Worm (Caenorhabditis elegans) whole organism, L1 larva: Measurements from ENCODE around the gene C45B11.6.

ENCODE experiments used
- C16A3.4 ChIP-seq: fragments of 150-350 bp; optimal IDR thresholded peaks from 2 replicates; lab custom pipeline; 2014; ENCODE audit warnings: missing biosample characterization, missing genetic modification characterization
- F16B12.6 ChIP-seq: fragments of 150-350 bp; optimal IDR thresholded peaks from 2 replicates; lab custom pipeline; 2014; ENCODE audit warnings: missing biosample characterization, missing genetic modification characterization
- Y116A8C.19 ChIP-seq: sonication (generic microtip); optimal IDR thresholded peaks from 2 replicates; lab custom pipeline; 2016; ENCODE audit warnings: missing compliant biosample characterization, missing genetic modification characterization, borderline replicate concordance
- ama-1 ChIP-seq: fragments of 150-350 bp; optimal IDR thresholded peaks from 2 replicates; lab custom pipeline; 2014
- blmp-1 ChIP-seq: fragments of 150-350 bp; optimal IDR thresholded peaks from 2 replicates; lab custom pipeline; 2014; ENCODE audit warnings: missing biosample characterization, missing genetic modification characterization
- ceh-63 ChIP-seq: fragments of 200-800 bp; sonication (Bioruptor generic); optimal IDR thresholded peaks from 2 replicates; lab custom pipeline; 2018; ENCODE audit warnings: mild to moderate bottlenecking, missing genetic modification characterization, missing compliant biosample characterization
- ces-1 ChIP-seq: fragments of 150-350 bp; optimal IDR thresholded peaks from 2 replicates; lab custom pipeline; 2014; ENCODE audit warnings: missing biosample characterization, missing genetic modification reagents, missing genetic modification characterization
- dpl-1 ChIP-seq, 3 experiments: fragments of 150-350 bp in 2 of 3; sonication (generic microtip) in 1 of 3; optimal IDR thresholded peaks; 2 replicates each; lab custom pipeline; 2014 to 2017; ENCODE audit warnings: missing biosample characterization in 3 of 3, missing genetic modification characterization in 3 of 3, missing genetic modification reagents in 3 of 3
- dsc-1 ChIP-seq: sonication (generic microtip); optimal IDR thresholded peaks from 2 replicates; lab custom pipeline; 2016; ENCODE audit warnings: mild to moderate bottlenecking, missing genetic modification characterization, missing compliant biosample characterization
- efl-1 ChIP-seq, 4 experiments: fragments of 150-350 bp; optimal IDR thresholded peaks in 3 of 4; peaks in 1 of 4; 1 replicate in 1 of 4; 2 replicates in 3 of 4; lab custom pipeline; 2014; ENCODE audit warnings: missing biosample characterization in 2 of 4, missing genetic modification characterization in 2 of 4, missing genetic modification reagents in 2 of 4
- egl-13 ChIP-seq: sonication (generic microtip); optimal IDR thresholded peaks from 2 replicates; lab custom pipeline; 2016; ENCODE audit warnings: missing genotype, missing genetic modification reagents, missing genetic modification characterization, missing compliant biosample characterization
- egl-27 ChIP-seq, 2 experiments: fragments of 150-350 bp in 1 of 2; sonication (generic microtip); optimal IDR thresholded peaks; 3 replicates each; lab custom pipeline; 2017 to 2018; ENCODE audit warnings: missing biosample characterization in 2 of 2, missing genetic modification characterization in 2 of 2, missing genetic modification reagents in 2 of 2
- elt-2 ChIP-seq: sonication (generic microtip); optimal IDR thresholded peaks from 2 replicates; lab custom pipeline; 2016; ENCODE audit warnings: missing genetic modification characterization, mild to moderate bottlenecking, inconsistent platforms, missing compliant biosample characterization, missing genetic modification reagents
- ets-5 ChIP-seq: fragments of 200-800 bp; sonication (Bioruptor generic); IDR thresholded peaks from 2 replicates; pipeline ENCODE4 v1.3.6; 2022; ENCODE audit warnings: missing genetic modification characterization, missing compliant biosample characterization
- fkh-4 ChIP-seq: sonication (generic microtip); optimal IDR thresholded peaks from 2 replicates; lab custom pipeline; 2016; ENCODE audit warnings: missing compliant biosample characterization, missing genetic modification characterization, borderline replicate concordance
- fkh-8 ChIP-seq: sonication (generic microtip); optimal IDR thresholded peaks from 2 replicates; lab custom pipeline; 2016; ENCODE audit warnings: mild to moderate bottlenecking, missing genetic modification characterization, missing compliant biosample characterization
- fos-1 ChIP-seq: fragments of 150-350 bp; optimal IDR thresholded peaks from 2 replicates; lab custom pipeline; 2014; ENCODE audit warnings: missing biosample characterization, missing genetic modification characterization
- hpl-2 ChIP-seq: fragments of 150-350 bp; optimal IDR thresholded peaks from 2 replicates; lab custom pipeline; 2014; ENCODE audit warnings: missing biosample characterization, missing genetic modification reagents, missing genetic modification characterization
- jun-1 ChIP-seq: fragments of 150-350 bp; optimal IDR thresholded peaks from 2 replicates; lab custom pipeline; 2014; ENCODE audit warnings: missing biosample characterization, missing genetic modification reagents, missing genetic modification characterization
- lin-13 ChIP-seq: fragments of 150-350 bp; optimal IDR thresholded peaks from 2 replicates; lab custom pipeline; 2014; ENCODE audit warnings: missing biosample characterization, missing genetic modification reagents, missing genetic modification characterization
- lin-14 ChIP-seq: fragments of 200-800 bp; sonication (Bioruptor generic); optimal IDR thresholded peaks from 2 replicates; lab custom pipeline; 2018; ENCODE audit warnings: mild to moderate bottlenecking, missing genetic modification characterization, moderate library complexity, missing compliant biosample characterization
- lin-35 ChIP-seq, 2 experiments: fragments of 150-350 bp; optimal IDR thresholded peaks; 2 replicates each; lab custom pipeline; 2014; ENCODE audit warnings: missing biosample characterization in 2 of 2, missing genetic modification characterization in 2 of 2, missing genetic modification reagents in 2 of 2
- mab-9 ChIP-seq: fragments of 200-800 bp; sonication (Bioruptor generic); IDR thresholded peaks from 2 replicates; pipeline ENCODE4 v1.3.6; 2022; ENCODE audit warnings: missing genetic modification reagents, missing genetic modification characterization, missing compliant biosample characterization
- mef-2 ChIP-seq: fragments of 150-350 bp; optimal IDR thresholded peaks from 2 replicates; lab custom pipeline; 2014; ENCODE audit warnings: missing biosample characterization, missing genetic modification characterization
- mep-1 ChIP-seq: fragments of 150-350 bp; optimal IDR thresholded peaks from 2 replicates; lab custom pipeline; 2014; ENCODE audit warnings: missing biosample characterization, missing genetic modification characterization
- nhr-11 ChIP-seq: fragments of 150-350 bp; optimal IDR thresholded peaks from 2 replicates; lab custom pipeline; 2014; ENCODE audit warnings: missing biosample characterization, missing genetic modification characterization
- nhr-12 ChIP-seq: sonication (generic microtip); optimal IDR thresholded peaks from 2 replicates; lab custom pipeline; 2017; ENCODE audit warnings: missing biosample characterization, missing genetic modification characterization
- nhr-19 ChIP-seq: fragments of 200-800 bp; sonication (Bioruptor generic); conservative IDR thresholded peaks from 2 replicates; pipeline ENCODE4 v1.3.6; 2022; ENCODE audit warnings: missing genetic modification characterization, missing compliant biosample characterization
- nhr-47 ChIP-seq: sonication (generic microtip); optimal IDR thresholded peaks from 2 replicates; lab custom pipeline; 2016; ENCODE audit warnings: mild to moderate bottlenecking, missing genetic modification characterization, moderate library complexity, missing compliant biosample characterization
- nhr-71 ChIP-seq: sonication (generic microtip); optimal IDR thresholded peaks from 2 replicates; lab custom pipeline; 2016; ENCODE audit warnings: mild to moderate bottlenecking, missing genetic modification characterization, moderate library complexity, missing compliant biosample characterization
- nhr-76 ChIP-seq: sonication (generic microtip); optimal IDR thresholded peaks from 2 replicates; lab custom pipeline; 2017; ENCODE audit warnings: missing biosample characterization, missing genetic modification characterization
- nhr-85 ChIP-seq: sonication (generic microtip); peaks from one replicate; lab custom pipeline; 2016; ENCODE audit warnings: missing genetic modification characterization, inconsistent platforms, missing compliant biosample characterization
- nhr-90 ChIP-seq: sonication (generic microtip); optimal IDR thresholded peaks from 2 replicates; lab custom pipeline; 2016; ENCODE audit warnings: mild to moderate bottlenecking, missing genetic modification characterization, missing compliant biosample characterization; ENCODE audit not compliant: poor library complexity
- pqm-1 ChIP-seq: sonication (generic microtip); optimal IDR thresholded peaks from 3 replicates; lab custom pipeline; 2017; ENCODE audit warnings: missing biosample characterization, missing genetic modification characterization
- rnt-1 ChIP-seq: sonication (generic microtip); optimal IDR thresholded peaks from 2 replicates; lab custom pipeline; 2016; ENCODE audit warnings: mild to moderate bottlenecking, missing genetic modification characterization, moderate library complexity, missing compliant biosample characterization
- skn-1 ChIP-seq: fragments of 150-350 bp; optimal IDR thresholded peaks from 2 replicates; lab custom pipeline; 2014; ENCODE audit warnings: missing biosample characterization, missing genetic modification characterization
- snu-23 ChIP-seq: sonication (generic microtip); optimal IDR thresholded peaks from 2 replicates; lab custom pipeline; 2016; ENCODE audit warnings: missing genetic modification characterization, missing compliant biosample characterization
- sox-4 ChIP-seq: sonication (generic microtip); optimal IDR thresholded peaks from 2 replicates; lab custom pipeline; 2016; ENCODE audit warnings: missing genetic modification characterization, missing compliant biosample characterization
- sptf-1 ChIP-seq: fragments of 150-350 bp; optimal IDR thresholded peaks from 2 replicates; lab custom pipeline; 2014; ENCODE audit warnings: missing biosample characterization, missing genetic modification characterization
- sup-37 ChIP-seq: fragments of 200-800 bp; sonication (Bioruptor generic); optimal IDR thresholded peaks from 2 replicates; lab custom pipeline; 2018; ENCODE audit warnings: mild to moderate bottlenecking, missing genetic modification characterization, missing compliant biosample characterization
- tlp-1 ChIP-seq: fragments of 150-350 bp; optimal IDR thresholded peaks from 2 replicates; lab custom pipeline; 2014; ENCODE audit warnings: missing biosample characterization, missing genetic modification characterization
- unc-130 ChIP-seq: fragments of 150-350 bp; optimal IDR thresholded peaks from 2 replicates; lab custom pipeline; 2017; ENCODE audit warnings: missing biosample characterization, missing genetic modification characterization, inconsistent platforms
- unc-62 ChIP-seq: fragments of 150-350 bp; optimal IDR thresholded peaks from 2 replicates; lab custom pipeline; 2014; ENCODE audit warnings: missing biosample characterization, missing genetic modification reagents, missing genetic modification characterization
- unc-86 ChIP-seq: sonication (generic microtip); optimal IDR thresholded peaks from 2 replicates; lab custom pipeline; 2016; ENCODE audit warnings: missing genetic modification characterization, missing compliant biosample characterization
- unc-98 ChIP-seq: fragments of 200-800 bp; sonication (Bioruptor generic); IDR thresholded peaks from 2 replicates; pipeline ENCODE4 v1.3.6; 2022; ENCODE audit warnings: missing genetic modification characterization, missing compliant biosample characterization
- vab-15 ChIP-seq: sonication (generic microtip); optimal IDR thresholded peaks from 2 replicates; lab custom pipeline; 2017; ENCODE audit warnings: missing genotype, mild to moderate bottlenecking, missing genetic modification characterization, missing compliant biosample characterization
- xbp-1 ChIP-seq: sonication (generic microtip); optimal IDR thresholded peaks from 2 replicates; lab custom pipeline; 2016; ENCODE audit warnings: missing genetic modification characterization, missing compliant biosample characterization
- zag-1 ChIP-seq: fragments of 150-350 bp; optimal IDR thresholded peaks from 2 replicates; lab custom pipeline; 2014; ENCODE audit warnings: missing biosample characterization, missing genetic modification characterization

C45B11.6 gene

ce11 chrV:11004094-11004493 lies 39.8 kb upstream of the C45B11.6 start:
- peak; percentile 12 for TF ChIP-seq nhr-47 (tag; lab: Kevin White, UChicago)
- peak; percentile 92 for TF ChIP-seq dsc-1 (tag; lab: Kevin White, UChicago)
- no peak for TF ChIP-seq vab-15

ce11 chrV:11007651-11008050 lies 36.2 kb upstream of the C45B11.6 start:
- TF ChIP-seq elt-2 (tag; lab: Kevin White, UChicago) (peak; percentile 62), nhr-47 (tag; lab: Kevin White, UChicago) (no peak), unc-62 (GFP tag; lab: Kevin White, UChicago) (no peak), sup-37 (GFP tag; lab: Kevin White, UChicago) (no peak), blmp-1 (tag; lab: Kevin White, UChicago) (peak; percentile 5), ets-5 (no peak), mab-9 (GFP tag; lab: Robert Waterston, UW) (no peak)

- no peak for TF ChIP-seq efl-1 (optimal IDR thresholded peaks at IDR 0.05; lab: Kevin White, UChicago)
- peak in 1 of 2 experiments; percentile 82 for TF ChIP-seq efl-1 (GFP tag; optimal IDR thresholded peaks at IDR 0.05 in 1 of 2; lab: Kevin White, UChicago)
- peak; percentile 11 for TF ChIP-seq jun-1 (tag; lab: Kevin White, UChicago)
- TF ChIP-seq zag-1 (tag; lab: Kevin White, UChicago): no peak
- TF ChIP-seq elt-2 (tag; lab: Kevin White, UChicago): peak; percentile 71
Observed at ce11 chrV:11009124-11009524, 34.7 kb upstream of the C45B11.6 start.

- TF ChIP-seq hpl-2 (GFP tag; lab: Kevin White, UChicago): no peak
- TF ChIP-seq mab-9 (GFP tag; lab: Robert Waterston, UW): no peak
- TF ChIP-seq snu-23 (GFP tag; lab: Kevin White, UChicago): no peak
- TF ChIP-seq zag-1 (tag; lab: Kevin White, UChicago): no peak
- TF ChIP-seq C16A3.4 (tag; lab: Kevin White, UChicago): no peak
- peak; percentile 54 for TF ChIP-seq sox-4 (tag; lab: Kevin White, UChicago)
- no peak for TF ChIP-seq nhr-19
- no peak for TF ChIP-seq lin-13 (GFP tag; lab: Kevin White, UChicago)
- TF ChIP-seq unc-130 (tag; lab: Kevin White, UChicago): no peak
- no peak for TF ChIP-seq ama-1 (lab: Kevin White, UChicago)
- TF ChIP-seq fos-1 (tag; lab: Kevin White, UChicago): no peak
- no peak for TF ChIP-seq rnt-1 (tag; lab: Kevin White, UChicago)
- TF ChIP-seq nhr-90 (tag; lab: Kevin White, UChicago): no peak
- no peak for TF ChIP-seq nhr-76 (tag; lab: Kevin White, UChicago)
- no peak for TF ChIP-seq nhr-11
- TF ChIP-seq ceh-63 (GFP tag; lab: Kevin White, UChicago): no peak
- TF ChIP-seq nhr-71 (tag; lab: Kevin White, UChicago): peak; percentile 32
- TF ChIP-seq egl-13 (tag; lab: Kevin White, UChicago): peak; percentile 23
- TF ChIP-seq F16B12.6: no peak
- TF ChIP-seq Y116A8C.19 (tag; lab: Kevin White, UChicago): no peak
- no peak for TF ChIP-seq skn-1 (tag; lab: Kevin White, UChicago)
- TF ChIP-seq nhr-47 (tag; lab: Kevin White, UChicago): peak; percentile 39
- no peak for TF ChIP-seq tlp-1 (tag; lab: Kevin White, UChicago)
- TF ChIP-seq xbp-1: no peak
- no peak for TF ChIP-seq pqm-1 (tag; lab: Kevin White, UChicago)
- TF ChIP-seq nhr-12 (tag; lab: Kevin White, UChicago): no peak
- TF ChIP-seq fkh-4: no peak
- TF ChIP-seq fkh-8: peak; percentile 78
- no peak for TF ChIP-seq unc-98
- no peak for TF ChIP-seq mef-2 (tag; lab: Kevin White, UChicago)
- peak; percentile 4 for TF ChIP-seq lin-14 (GFP tag; lab: Kevin White, UChicago)
- no peak for TF ChIP-seq dpl-1 (GFP tag; optimal IDR thresholded peaks at IDR 0.05; lab: Kevin White, UChicago)
- TF ChIP-seq ces-1: no peak
- no peak for TF ChIP-seq mep-1 (tag; lab: Kevin White, UChicago)
- no peak for TF ChIP-seq sptf-1 (tag; lab: Kevin White, UChicago)
- TF ChIP-seq lin-35 (GFP tag; optimal IDR thresholded peaks at IDR 0.05; lab: Kevin White, UChicago): no peak
- no peak for TF ChIP-seq egl-27 (tag; optimal IDR thresholded peaks at IDR 0.05; lab: Kevin White, UChicago)
- no peak for TF ChIP-seq nhr-85
- TF ChIP-seq unc-86 (tag; lab: Kevin White, UChicago): no peak
Observed at ce11 chrV:11010768-11011167, 33.1 kb upstream of the C45B11.6 start.
